Worm (Caenorhabditis elegans) whole organism, late embryonic: Measurements from ENCODE around the gene flp-4.

ENCODE experiments used
- C38D4.7 ChIP-seq: fragments of 200-800 bp; sonication (Bioruptor generic); optimal IDR thresholded peaks from 2 replicates; lab custom pipeline; 2018; ENCODE audit warnings: mild to moderate bottlenecking, missing genetic modification characterization, moderate library complexity, missing compliant biosample characterization
- F13H6.1 ChIP-seq: sonication (generic microtip); optimal IDR thresholded peaks from 2 replicates; lab custom pipeline; 2016; ENCODE audit warnings: missing genetic modification characterization, missing compliant biosample characterization
- T23F11.4 ChIP-seq: fragments of 200-800 bp; sonication (Bioruptor generic); optimal IDR thresholded peaks from 2 replicates; lab custom pipeline; 2018; ENCODE audit warnings: mild to moderate bottlenecking, missing genetic modification characterization, missing compliant biosample characterization
- ceh-14 ChIP-seq: sonication (generic microtip); optimal IDR thresholded peaks from 2 replicates; lab custom pipeline; 2016; ENCODE audit warnings: missing genotype, missing genetic modification characterization, missing compliant biosample characterization
- ceh-19 ChIP-seq: fragments of 200-800 bp; sonication (Bioruptor generic); optimal IDR thresholded peaks from 2 replicates; lab custom pipeline; 2018; ENCODE audit warnings: mild to moderate bottlenecking, missing genetic modification characterization, missing compliant biosample characterization
- ceh-2 ChIP-seq: sonication (generic microtip); optimal IDR thresholded peaks from 2 replicates; lab custom pipeline; 2016; ENCODE audit warnings: missing genotype, missing genetic modification characterization, missing compliant biosample characterization
- ceh-31 ChIP-seq: sonication (generic microtip); optimal IDR thresholded peaks from 2 replicates; lab custom pipeline; 2016; ENCODE audit warnings: missing genetic modification characterization, missing compliant biosample characterization
- ceh-6 ChIP-seq: fragments of 200-800 bp; sonication (Bioruptor generic); optimal IDR thresholded peaks from 2 replicates; lab custom pipeline; 2018; ENCODE audit warnings: mild to moderate bottlenecking, missing genetic modification characterization, missing compliant biosample characterization
- ceh-9 ChIP-seq: sonication (generic microtip); optimal IDR thresholded peaks from 2 replicates; lab custom pipeline; 2016; ENCODE audit warnings: mild to moderate bottlenecking, missing genetic modification characterization, inconsistent platforms, missing compliant biosample characterization
- che-1 ChIP-seq: sonication (generic microtip); optimal IDR thresholded peaks from 2 replicates; lab custom pipeline; 2016; ENCODE audit warnings: mild to moderate bottlenecking, missing genetic modification characterization, missing compliant biosample characterization
- dve-1 ChIP-seq: sonication (generic microtip); optimal IDR thresholded peaks from 2 replicates; lab custom pipeline; 2017; ENCODE audit warnings: antibody characterized with exemption, mild to moderate bottlenecking, missing genetic modification characterization, missing compliant biosample characterization
- elt-2 ChIP-seq: sonication (generic microtip); optimal IDR thresholded peaks from 2 replicates; lab custom pipeline; 2016; ENCODE audit warnings: missing genetic modification reagents, missing genetic modification characterization, missing compliant biosample characterization
- ets-4 ChIP-seq: sonication (generic microtip); optimal IDR thresholded peaks from 2 replicates; lab custom pipeline; 2016; ENCODE audit warnings: missing genetic modification characterization, missing compliant biosample characterization
- fax-1 ChIP-seq: sonication (generic microtip); optimal IDR thresholded peaks from 2 replicates; lab custom pipeline; 2016; ENCODE audit warnings: missing genotype, missing genetic modification characterization, missing compliant biosample characterization
- fkh-6 ChIP-seq: sonication (generic microtip); optimal IDR thresholded peaks from 2 replicates; lab custom pipeline; 2016; ENCODE audit warnings: missing genetic modification characterization, missing compliant biosample characterization
- hlh-13 ChIP-seq: fragments of 200-800 bp; sonication (Bioruptor generic); optimal IDR thresholded peaks from 2 replicates; lab custom pipeline; 2018; ENCODE audit warnings: mild to moderate bottlenecking, missing genetic modification characterization, missing compliant biosample characterization
- hlh-8 ChIP-seq: sonication (generic microtip); optimal IDR thresholded peaks from 2 replicates; lab custom pipeline; 2016; ENCODE audit warnings: missing genotype, missing genetic modification characterization, missing compliant biosample characterization
- lin-11 ChIP-seq: fragments of 200-800 bp; sonication (Bioruptor generic); optimal IDR thresholded peaks from 2 replicates; lab custom pipeline; 2018; ENCODE audit warnings: mild to moderate bottlenecking, missing genetic modification characterization, missing compliant biosample characterization
- nfya-1 ChIP-seq: sonication (generic microtip); optimal IDR thresholded peaks from 2 replicates; lab custom pipeline; 2017; ENCODE audit warnings: missing genetic modification characterization, mild to moderate bottlenecking, missing compliant biosample characterization, antibody characterized with exemption, moderate library complexity
- nhr-11 ChIP-seq: fragments of 150-350 bp; optimal IDR thresholded peaks from 2 replicates; lab custom pipeline; 2014; ENCODE audit warnings: missing biosample characterization, missing genetic modification characterization
- npax-4 ChIP-seq: sonication (generic microtip); optimal IDR thresholded peaks from 2 replicates; lab custom pipeline; 2016; ENCODE audit warnings: missing genetic modification characterization, missing compliant biosample characterization
- odd-2 ChIP-seq: sonication (generic microtip); optimal IDR thresholded peaks from 2 replicates; lab custom pipeline; 2017; ENCODE audit warnings: antibody characterized with exemption, mild to moderate bottlenecking, missing genetic modification characterization, missing compliant biosample characterization
- pat-9 ChIP-seq: fragments of 200-800 bp; sonication (Bioruptor generic); optimal IDR thresholded peaks from 2 replicates; lab custom pipeline; 2018; ENCODE audit warnings: mild to moderate bottlenecking, missing genetic modification characterization, moderate library complexity, missing compliant biosample characterization
- pha-2 ChIP-seq: sonication (generic microtip); optimal IDR thresholded peaks from 2 replicates; lab custom pipeline; 2017; ENCODE audit warnings: mild to moderate bottlenecking, missing genetic modification characterization, missing compliant biosample characterization
- pha-4 ChIP-seq: fragments of 150-350 bp; optimal IDR thresholded peaks from 2 replicates; lab custom pipeline; 2018; ENCODE audit warnings: missing biosample characterization, missing genetic modification reagents, missing genetic modification characterization
- pqm-1 ChIP-seq: sonication (generic microtip); optimal IDR thresholded peaks from 2 replicates; lab custom pipeline; 2016; ENCODE audit warnings: missing genetic modification characterization, missing compliant biosample characterization
- pros-1 ChIP-seq: fragments of 150-350 bp; optimal IDR thresholded peaks from 2 replicates; lab custom pipeline; 2014; ENCODE audit warnings: missing biosample characterization, missing genetic modification reagents, missing genetic modification characterization
- sox-2 ChIP-seq: fragments of 200-800 bp; sonication (Bioruptor generic); IDR thresholded peaks from 2 replicates; pipeline ENCODE4 v1.3.6; 2022; ENCODE audit warnings: missing genetic modification reagents, missing genetic modification characterization, missing compliant biosample characterization
- sox-4 ChIP-seq: sonication (generic microtip); optimal IDR thresholded peaks from 2 replicates; lab custom pipeline; 2017; ENCODE audit warnings: mild to moderate bottlenecking, missing genetic modification characterization, inconsistent platforms, missing compliant biosample characterization
- syd-9 ChIP-seq: sonication (generic microtip); optimal IDR thresholded peaks from 2 replicates; lab custom pipeline; 2016; ENCODE audit warnings: mild to moderate bottlenecking, missing genetic modification characterization, moderate library complexity, missing compliant biosample characterization
- tbx-2 ChIP-seq: sonication (generic microtip); optimal IDR thresholded peaks from 2 replicates; lab custom pipeline; 2016; ENCODE audit warnings: missing genetic modification characterization, missing compliant biosample characterization
- tbx-7 ChIP-seq: sonication (generic microtip); optimal IDR thresholded peaks from 2 replicates; lab custom pipeline; 2016; ENCODE audit warnings: missing genotype, missing genetic modification characterization, missing compliant biosample characterization
- ttx-3 ChIP-seq: sonication (generic microtip); optimal IDR thresholded peaks from 2 replicates; lab custom pipeline; 2016; ENCODE audit warnings: missing genetic modification reagents, missing genetic modification characterization, missing compliant biosample characterization
- unc-42 ChIP-seq: sonication (generic microtip); optimal IDR thresholded peaks from 2 replicates; lab custom pipeline; 2016; ENCODE audit warnings: missing genotype, missing genetic modification characterization, missing compliant biosample characterization
- unc-55 ChIP-seq: sonication (generic microtip); optimal IDR thresholded peaks from 2 replicates; lab custom pipeline; 2017; ENCODE audit warnings: missing biosample characterization, missing genetic modification reagents, missing genetic modification characterization

The flp-4 gene

ce11 chrII:10039799-10040198 lies 8.9 kb upstream of the flp-4 start, which contains the start of gene let-268:
Gene let-268, minus strand, starts transcription at chrII:10039980.
- TF ChIP-seq fax-1 (tag; lab: Kevin White, UChicago) (no peak), hlh-8 (peak; percentile 78), unc-55 (peak; percentile 21)

ce11 chrII:10040834-10041233 lies 7.8 kb upstream of the flp-4 start, which contains the start of gene ogr-2:
Gene ogr-2, plus strand, starts transcription at chrII:10041134.
- TF ChIP-seq fkh-6: no peak
- TF ChIP-seq che-1: no peak
- TF ChIP-seq T23F11.4 (GFP tag; lab: Kevin White, UChicago): no peak
- TF ChIP-seq elt-2: no peak
- TF ChIP-seq hlh-13 (GFP tag; lab: Kevin White, UChicago): no peak
- TF ChIP-seq sox-4 (tag; lab: Kevin White, UChicago): no peak
- TF ChIP-seq nhr-11 (tag; lab: Kevin White, UChicago): no peak
- TF ChIP-seq ceh-9 (tag; lab: Kevin White, UChicago): no peak
- no peak for TF ChIP-seq lin-11 (tag; lab: Kevin White, UChicago)
- no peak for TF ChIP-seq ceh-2 (tag; lab: Kevin White, UChicago)
- TF ChIP-seq odd-2 (tag; lab: Kevin White, UChicago): no peak
- no peak for TF ChIP-seq ets-4 (tag; lab: Kevin White, UChicago)
- TF ChIP-seq tbx-2 (tag; lab: Kevin White, UChicago): no peak
- no peak for TF ChIP-seq pqm-1 (tag; lab: Kevin White, UChicago)
- TF ChIP-seq syd-9 (tag; lab: Kevin White, UChicago): no peak
- no peak for TF ChIP-seq ceh-6 (GFP tag; lab: Kevin White, UChicago)
- no peak for TF ChIP-seq ttx-3
- no peak for TF ChIP-seq C38D4.7 (GFP tag; lab: Kevin White, UChicago)
- TF ChIP-seq ceh-14 (tag; lab: Kevin White, UChicago): no peak
- TF ChIP-seq unc-55: no peak

ce11 chrII:10044961-10045360 lies 3.7 kb upstream of the flp-4 start, which contains the start of the genes F52H3.11 and bath-38:
Gene F52H3.11, minus strand, starts transcription at chrII:10045163.
Gene bath-38, minus strand, starts transcription at chrII:10045270.
- TF ChIP-seq tbx-2 (tag; lab: Kevin White, UChicago) (no peak), ceh-2 (tag; lab: Kevin White, UChicago) (no peak), npax-4 (tag; lab: Kevin White, UChicago) (no peak), ttx-3 (no peak), ceh-19 (no peak), tbx-7 (tag; lab: Kevin White, UChicago) (no peak), pha-2 (tag; lab: Kevin White, UChicago) (no peak), fax-1 (tag; lab: Kevin White, UChicago) (no peak), nfya-1 (tag; lab: Kevin White, UChicago) (peak; percentile 15), unc-42 (tag; lab: Kevin White, UChicago) (peak; percentile 13), pat-9 (tag; lab: Kevin White, UChicago) (no peak), ceh-31 (peak; percentile 42), odd-2 (tag; lab: Kevin White, UChicago) (no peak)
- TF ChIP-seq, all 69 proteins: peak for 3

ce11 chrII:10045670-10046069 lies 3.0 kb upstream of the flp-4 start:
- no peak for TF ChIP-seq dve-1 (tag; lab: Kevin White, UChicago)
- TF ChIP-seq ets-4 (tag; lab: Kevin White, UChicago): no peak
- no peak for TF ChIP-seq elt-2
- TF ChIP-seq fkh-6: no peak
- TF ChIP-seq pros-1 (tag; lab: Kevin White, UChicago): no peak
- no peak for TF ChIP-seq odd-2 (tag; lab: Kevin White, UChicago)
- TF ChIP-seq sox-2 (GFP tag; lab: Robert Waterston, UW): no peak
- TF ChIP-seq F13H6.1 (tag; lab: Kevin White, UChicago): no peak
- no peak for TF ChIP-seq lin-11 (tag; lab: Kevin White, UChicago)
- no peak for TF ChIP-seq pha-4 (tag; lab: Kevin White, UChicago)
